Fruit fly (Drosophila melanogaster) whole organism, embryonic: ENCODE measurements around the gene Prosalpha6.
A peak's percentile ranks its signal among the peaks of the same experiment; 100 is the strongest.

ENCODE experiments used
- Antp ChIP-seq: fragments of 200-800 bp; sonication (Bioruptor generic); optimal IDR thresholded peaks from 3 replicates; lab custom pipeline; 2016; ENCODE audit warnings: missing biosample characterization, missing genetic modification characterization
- BEAF-32 ChIP-seq: fragments of 200-800 bp; sonication (Bioruptor generic); optimal IDR thresholded peaks from 3 replicates; lab custom pipeline; 2017; ENCODE audit warnings: missing biosample characterization, missing genetic modification characterization, mild to moderate bottlenecking, moderate library complexity, missing genetic modification reagents
- Bgb ChIP-seq: fragments of 200-800 bp; sonication (Bioruptor generic); IDR thresholded peaks from 2 replicates; pipeline ENCODE4 v1.3.6; 2022; ENCODE audit warnings: missing biosample characterization, missing genetic modification characterization; ENCODE audit not compliant: partially characterized antibody
- CG10267 ChIP-seq: fragments of 200-800 bp; sonication (Bioruptor generic); optimal IDR thresholded peaks from 2 replicates; lab custom pipeline; 2018; ENCODE audit warnings: missing biosample characterization, mild to moderate bottlenecking, missing genetic modification characterization, moderate library complexity
- CG11695 ChIP-seq: fragments of 200-800 bp; sonication (Bioruptor generic); IDR thresholded peaks from 3 replicates; pipeline ENCODE4 v1.3.6; 2022; ENCODE audit warnings: missing biosample characterization, missing genetic modification characterization
- CG11723 ChIP-seq: fragments of 200-800 bp; sonication (Bioruptor generic); optimal IDR thresholded peaks from 2 replicates; lab custom pipeline; 2017; ENCODE audit warnings: missing biosample characterization, mild to moderate bottlenecking, missing genetic modification characterization
- CG14441 ChIP-seq: fragments of 200-800 bp; sonication (Bioruptor generic); IDR thresholded peaks from 2 replicates; pipeline ENCODE4 v1.3.6; 2022; ENCODE audit warnings: missing biosample characterization, missing genetic modification characterization
- CG15696 ChIP-seq: fragments of 200-800 bp; sonication (Bioruptor generic); optimal IDR thresholded peaks from 2 replicates; lab custom pipeline; 2019; ENCODE audit warnings: missing biosample characterization, mild to moderate bottlenecking, missing genetic modification characterization, moderate library complexity
- CG17359 ChIP-seq: fragments of 200-800 bp; sonication (Bioruptor generic); optimal IDR thresholded peaks from 3 replicates; lab custom pipeline; 2018; ENCODE audit warnings: missing biosample characterization, mild to moderate bottlenecking, missing genetic modification characterization, moderate library complexity
- CG30403 ChIP-seq: fragments of 200-800 bp; sonication (Bioruptor generic); optimal IDR thresholded peaks from 3 replicates; lab custom pipeline; 2016; ENCODE audit warnings: missing biosample characterization, missing genetic modification characterization
- CG33213 ChIP-seq: fragments of 200-800 bp; sonication (Bioruptor generic); optimal IDR thresholded peaks from 3 replicates; lab custom pipeline; 2016; ENCODE audit warnings: missing biosample characterization, missing genetic modification characterization
- CG4404 ChIP-seq: fragments of 200-800 bp; sonication (Bioruptor generic); IDR thresholded peaks from 2 replicates; pipeline ENCODE4 v1.3.6; 2022; ENCODE audit warnings: missing biosample characterization, missing genetic modification characterization
- CG4424 ChIP-seq: fragments of 200-800 bp; sonication (Bioruptor generic); optimal IDR thresholded peaks from 3 replicates; lab custom pipeline; 2016; ENCODE audit warnings: missing biosample characterization, missing genetic modification characterization
- CG6175 ChIP-seq: fragments of 200-800 bp; sonication (Bioruptor generic); IDR thresholded peaks from 3 replicates; pipeline ENCODE4 v1.3.6; 2022; ENCODE audit warnings: missing biosample characterization, missing genetic modification characterization
- CG6654 ChIP-seq: fragments of 200-800 bp; sonication (Bioruptor generic); optimal IDR thresholded peaks from 2 replicates; lab custom pipeline; 2017; ENCODE audit warnings: missing biosample characterization, mild to moderate bottlenecking, missing genetic modification characterization
- CG8478 ChIP-seq: fragments of >200 bp; optimal IDR thresholded peaks from 2 replicates; lab custom pipeline; 2018
- CG8944 ChIP-seq: fragments of 200-800 bp; sonication (Bioruptor generic); optimal IDR thresholded peaks from 3 replicates; lab custom pipeline; 2016; ENCODE audit warnings: missing biosample characterization, missing genetic modification characterization
- CG9609 ChIP-seq: fragments of 200-800 bp; sonication (Bioruptor generic); optimal IDR thresholded peaks from 3 replicates; lab custom pipeline; 2016; ENCODE audit warnings: missing biosample characterization, missing genetic modification characterization
- CoRest ChIP-seq: fragments of 200-800 bp; sonication (Bioruptor generic); optimal IDR thresholded peaks from 3 replicates; lab custom pipeline; 2018; ENCODE audit warnings: missing biosample characterization, mild to moderate bottlenecking, missing genetic modification characterization, moderate library complexity
- Doc3 ChIP-seq: fragments of 200-800 bp; sonication (Bioruptor generic); IDR thresholded peaks from 3 replicates; pipeline ENCODE4 v1.3.6; 2022; ENCODE audit warnings: missing biosample characterization, missing genetic modification characterization; ENCODE audit not compliant: partially characterized antibody
- GATAe ChIP-seq: fragments of 200-800 bp; sonication (Bioruptor generic); conservative IDR thresholded peaks from 2 replicates; pipeline ENCODE4 v1.3.6; 2022; ENCODE audit warnings: missing biosample characterization, missing genetic modification characterization
- HLH3B ChIP-seq: fragments of 200-800 bp; sonication (Bioruptor generic); IDR thresholded peaks from 2 replicates; pipeline ENCODE4 v1.3.6; 2022; ENCODE audit warnings: missing biosample characterization, missing genetic modification characterization
- NFAT ChIP-seq: fragments of 200-800 bp; sonication (Bioruptor generic); IDR thresholded peaks from 2 replicates; pipeline ENCODE4 v1.3.6; 2022; ENCODE audit warnings: missing biosample characterization, missing genetic modification characterization
- Oaz ChIP-seq: fragments of 200-800 bp; sonication (Bioruptor generic); IDR thresholded peaks from 2 replicates; pipeline ENCODE4 v1.3.6; 2022; ENCODE audit warnings: missing biosample characterization, missing genetic modification characterization
- Oli ChIP-seq: fragments of 200-800 bp; sonication (Bioruptor generic); optimal IDR thresholded peaks from 2 replicates; lab custom pipeline; 2018; ENCODE audit warnings: missing biosample characterization, mild to moderate bottlenecking, missing genetic modification characterization, moderate library complexity
- Sry-β ChIP-seq: fragments of 200-800 bp; sonication (Bioruptor generic); optimal IDR thresholded peaks from 2 replicates; lab custom pipeline; 2018; ENCODE audit warnings: missing biosample characterization, mild to moderate bottlenecking, missing genetic modification characterization, moderate library complexity
- Ssrp ChIP-seq: fragments of 200-800 bp; sonication (Bioruptor generic); optimal IDR thresholded peaks from 2 replicates; lab custom pipeline; 2018; ENCODE audit warnings: missing biosample characterization, mild to moderate bottlenecking, missing genetic modification characterization, moderate library complexity
- Stat92E ChIP-seq, 3 experiments: fragments of >200 bp in 2 of 3; fragments of 200-800 bp in 1 of 3; sonication (Bioruptor generic) in 1 of 3; optimal IDR thresholded peaks; 2 replicates each; lab custom pipeline; 2017 to 2019; ENCODE audit warnings: missing biosample characterization in 3 of 3, missing genetic modification characterization in 3 of 3, mild to moderate bottlenecking in 1 of 3, moderate library complexity in 1 of 3
- Usf ChIP-seq: fragments of 200-800 bp; sonication (Bioruptor generic); optimal IDR thresholded peaks from 2 replicates; lab custom pipeline; 2017; ENCODE audit warnings: missing genotype, missing biosample characterization, missing genetic modification characterization
- Xbp1 ChIP-seq: fragments of 200-800 bp; sonication (Bioruptor generic); optimal IDR thresholded peaks from 3 replicates; lab custom pipeline; 2016; ENCODE audit warnings: missing biosample characterization, mild to moderate bottlenecking, missing genetic modification characterization
- cad ChIP-seq: fragments of >200 bp; optimal IDR thresholded peaks from 2 replicates; lab custom pipeline; 2017; ENCODE audit warnings: missing biosample characterization, missing genetic modification characterization
- ci ChIP-seq: fragments of 200-800 bp; sonication (Bioruptor generic); IDR thresholded peaks from 3 replicates; pipeline ENCODE4 v1.3.6; 2022; ENCODE audit warnings: missing biosample characterization, missing genetic modification characterization
- dmrt99B ChIP-seq: fragments of 200-800 bp; sonication (Bioruptor generic); optimal IDR thresholded peaks from 2 replicates; lab custom pipeline; 2018; ENCODE audit warnings: missing biosample characterization, mild to moderate bottlenecking, missing genetic modification characterization, moderate library complexity
- ewg ChIP-seq: fragments of 200-800 bp; sonication (Bioruptor generic); optimal IDR thresholded peaks from 3 replicates; lab custom pipeline; 2017; ENCODE audit warnings: mild to moderate bottlenecking, missing biosample characterization, missing genetic modification reagents, missing genetic modification characterization
- fd102C ChIP-seq: fragments of 200-800 bp; sonication (Bioruptor generic); optimal IDR thresholded peaks from 2 replicates; lab custom pipeline; 2018; ENCODE audit warnings: missing biosample characterization, mild to moderate bottlenecking, missing genetic modification characterization, moderate library complexity
- fd3F ChIP-seq: fragments of 200-800 bp; sonication (Bioruptor generic); optimal IDR thresholded peaks from 2 replicates; lab custom pipeline; 2018; ENCODE audit warnings: missing biosample characterization, mild to moderate bottlenecking, missing genetic modification characterization, moderate library complexity
- grau ChIP-seq: fragments of 200-800 bp; optimal IDR thresholded peaks from 3 replicates; lab custom pipeline; 2019; ENCODE audit warnings: missing biosample characterization, mild to moderate bottlenecking, missing genetic modification characterization, moderate library complexity
- lilli ChIP-seq: fragments of 200-800 bp; sonication (Bioruptor generic); optimal IDR thresholded peaks from 3 replicates; lab custom pipeline; 2016; ENCODE audit warnings: missing biosample characterization, missing genetic modification characterization
- maf-S ChIP-seq: fragments of 200-800 bp; sonication (Bioruptor generic); optimal IDR thresholded peaks from 2 replicates; lab custom pipeline; 2016; ENCODE audit warnings: missing biosample characterization, missing genetic modification characterization
- pita ChIP-seq: fragments of 200-800 bp; sonication (Bioruptor generic); optimal IDR thresholded peaks from 2 replicates; lab custom pipeline; 2017; ENCODE audit warnings: missing biosample characterization, mild to moderate bottlenecking, missing genetic modification characterization
- pnt ChIP-seq: fragments of 200-800 bp; sonication (Bioruptor generic); optimal IDR thresholded peaks from 3 replicates; lab custom pipeline; 2016; ENCODE audit warnings: missing biosample characterization, missing genetic modification characterization
- scrt ChIP-seq: fragments of 200-800 bp; sonication (Bioruptor generic); optimal IDR thresholded peaks from 2 replicates; lab custom pipeline; 2018; ENCODE audit warnings: missing biosample characterization, mild to moderate bottlenecking, missing genetic modification characterization, moderate library complexity
- sens-2 ChIP-seq: fragments of 200-800 bp; sonication (Bioruptor generic); IDR thresholded peaks from 2 replicates; pipeline ENCODE4 v1.3.6; 2022; ENCODE audit warnings: missing biosample characterization, missing genetic modification characterization
- ssp ChIP-seq: fragments of 200-800 bp; sonication (Bioruptor generic); IDR thresholded peaks from 2 replicates; pipeline ENCODE4 v1.3.6; 2022; ENCODE audit warnings: missing biosample characterization, missing genetic modification characterization
- twi ChIP-seq: fragments of 200-800 bp; optimal IDR thresholded peaks from 2 replicates; lab custom pipeline; 2019; ENCODE audit warnings: missing biosample characterization, mild to moderate bottlenecking, missing genetic modification characterization, moderate library complexity
- usp ChIP-seq: fragments of >200 bp; optimal IDR thresholded peaks from 2 replicates; lab custom pipeline; 2017; ENCODE audit warnings: missing biosample characterization, missing genetic modification characterization
- vvl ChIP-seq: fragments of 200-800 bp; sonication (Bioruptor generic); IDR thresholded peaks from 2 replicates; pipeline ENCODE4 v1.3.6; 2022; ENCODE audit warnings: missing biosample characterization, missing genetic modification characterization
- wdn ChIP-seq: fragments of 200-800 bp; sonication (Bioruptor generic); IDR thresholded peaks from 2 replicates; pipeline ENCODE4 v1.3.6; 2022; ENCODE audit warnings: missing biosample characterization, missing genetic modification characterization
- zen ChIP-seq: fragments of 200-800 bp; sonication (Bioruptor generic); optimal IDR thresholded peaks from 3 replicates; lab custom pipeline; 2018; ENCODE audit warnings: missing biosample characterization, mild to moderate bottlenecking, missing genetic modification characterization, moderate library complexity
- zf30C ChIP-seq: fragments of 200-800 bp; sonication (Bioruptor generic); optimal IDR thresholded peaks from 3 replicates; lab custom pipeline; 2018; ENCODE audit warnings: missing biosample characterization, mild to moderate bottlenecking, missing genetic modification characterization

The Prosalpha6 gene

DNA sequence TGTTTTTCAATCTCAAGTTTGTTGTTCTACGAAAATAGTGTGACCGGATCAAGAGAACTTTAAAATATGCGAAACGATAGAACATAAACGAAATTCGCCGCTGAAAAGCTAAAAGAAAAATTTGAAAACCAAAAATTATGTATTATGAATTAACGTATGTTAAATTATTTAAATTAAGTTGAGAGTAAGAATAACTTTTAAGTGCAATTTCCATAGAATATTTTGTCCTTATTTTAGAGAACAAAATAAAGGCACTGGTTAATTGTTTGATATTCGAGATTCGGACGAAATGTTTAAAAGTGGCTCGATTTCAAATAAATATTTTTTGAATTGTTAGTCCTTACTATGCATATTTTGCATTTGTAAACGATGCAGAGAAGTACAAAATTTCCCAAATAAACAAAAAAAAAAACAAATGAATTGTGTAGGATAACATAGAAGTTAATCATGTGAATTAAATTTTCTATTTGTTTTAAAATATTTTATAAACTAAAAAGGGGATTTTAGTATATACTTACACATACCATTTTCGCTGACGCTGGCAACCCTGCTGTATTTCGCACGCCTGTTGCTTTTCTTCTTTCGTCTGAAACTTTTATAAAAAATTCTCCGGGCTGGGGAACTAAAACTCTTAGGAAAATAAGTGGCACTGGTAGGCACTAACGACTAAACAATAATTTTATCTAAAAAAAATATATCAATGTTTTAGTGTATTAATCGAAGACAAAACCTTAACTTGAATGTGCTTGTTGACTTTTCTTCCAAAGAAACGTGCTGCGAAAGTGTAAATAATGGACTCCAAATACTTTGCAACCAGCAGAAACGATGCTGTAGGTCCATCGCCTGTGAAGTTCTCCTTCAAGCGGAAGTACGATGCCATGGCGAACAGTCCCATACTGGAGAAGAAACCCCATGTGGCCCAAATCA, 10.3 kb upstream of the Prosalpha6 start, which contains the start of the genes CG5727 and ath:
Gene CG5727 (minus strand): TSS at position 51 of the 927 bp plus-strand sequence.
Gene ath (plus strand): TSS at position 513 of the 927 bp plus-strand sequence.
- peak; percentile 94 for TF ChIP-seq scrt
- TF ChIP-seq CG17359 (tag; lab: Kevin White, UChicago), result peak; percentile 7
- no peak for TF ChIP-seq cad (GFP tag; lab: Kevin White, UChicago)
- TF ChIP-seq CG30403 (GFP tag; lab: Kevin White, UChicago), result peak; percentile 26
- TF ChIP-seq fd3F (GFP tag; lab: Kevin White, UChicago), result no peak
- no peak for TF ChIP-seq Ssrp (tag; lab: Kevin White, UChicago)
- no peak for TF ChIP-seq sens-2 (GFP tag; lab: Robert Waterston, UW)
- TF ChIP-seq Antp, result no peak
- TF ChIP-seq NFAT, result no peak
- TF ChIP-seq GATAe (GFP tag; lab: Robert Waterston, UW), result no peak
- peak; percentile 19 for TF ChIP-seq lilli (GFP tag; lab: Kevin White, UChicago)
- TF ChIP-seq CG4424 (GFP tag; lab: Kevin White, UChicago), result peak; percentile 34
- no peak for TF ChIP-seq zen (tag; lab: Kevin White, UChicago)
- no peak for TF ChIP-seq Oli (tag; lab: Kevin White, UChicago)
- no peak for TF ChIP-seq CG6654 (GFP tag; lab: Kevin White, UChicago)
- TF ChIP-seq CG6175 (GFP tag; lab: Robert Waterston, UW), result no peak
- no peak for TF ChIP-seq dmrt99B (tag; lab: Kevin White, UChicago)
- no peak for TF ChIP-seq Sry-β (GFP tag; lab: Kevin White, UChicago)
- no peak for TF ChIP-seq ci (GFP tag; lab: Robert Waterston, UW)
- TF ChIP-seq CG15696 (tag; lab: Kevin White, UChicago), result peak; percentile 5
- no peak for TF ChIP-seq Usf (GFP tag; lab: Kevin White, UChicago)
- TF ChIP-seq CG33213 (GFP tag; lab: Kevin White, UChicago), result no peak
- TF ChIP-seq maf-S (GFP tag; lab: Kevin White, UChicago), result no peak
- TF ChIP-seq fd102C (GFP tag; lab: Kevin White, UChicago), result no peak
- TF ChIP-seq CG4404, result no peak
- TF ChIP-seq twi (tag; lab: Kevin White, UChicago), result no peak
- no peak for TF ChIP-seq Xbp1 (GFP tag; lab: Kevin White, UChicago)
- no peak for TF ChIP-seq Doc3
- no peak for TF ChIP-seq usp (GFP tag; lab: Kevin White, UChicago)
- TF ChIP-seq grau (tag; lab: Kevin White, UChicago), result no peak
- TF ChIP-seq CG11695 (GFP tag; lab: Robert Waterston, UW), result no peak
- TF ChIP-seq CG10267 (tag; lab: Kevin White, UChicago), result peak; percentile 6
- no peak for TF ChIP-seq CG8478 (lab: Kevin White, UChicago)
- TF ChIP-seq ewg (GFP tag; lab: Kevin White, UChicago), result no peak
- TF ChIP-seq Stat92E (GFP tag; optimal IDR thresholded peaks at IDR 0.05; lab: Kevin White, UChicago), result no peak
- no peak for TF ChIP-seq pnt (GFP tag; lab: Kevin White, UChicago)
- TF ChIP-seq ssp, result no peak
- no peak for TF ChIP-seq pita (GFP tag; lab: Kevin White, UChicago)
- TF ChIP-seq HLH3B (GFP tag; lab: Robert Waterston, UW), result no peak
- TF ChIP-seq CG14441 (GFP tag; lab: Robert Waterston, UW), result no peak
- TF ChIP-seq vvl (GFP tag; lab: Robert Waterston, UW), result no peak
- no peak for TF ChIP-seq wdn
- TF ChIP-seq CG8944 (GFP tag; lab: Kevin White, UChicago), result no peak
- TF ChIP-seq CG9609 (GFP tag; lab: Kevin White, UChicago), result no peak
- no peak for TF ChIP-seq CG11723 (GFP tag; lab: Kevin White, UChicago)
- no peak for TF ChIP-seq zf30C (GFP tag; lab: Kevin White, UChicago)
- TF ChIP-seq CoRest (tag; lab: Kevin White, UChicago), result no peak
- no peak for TF ChIP-seq Oaz (GFP tag; lab: Robert Waterston, UW)
- TF ChIP-seq Bgb (GFP tag; lab: Robert Waterston, UW), result no peak
- peak; percentile 18 for TF ChIP-seq BEAF-32 (GFP tag; lab: Kevin White, UChicago)
